Worm (Caenorhabditis elegans) whole organism, L1 larva: ENCODE measurements around the gene Y53G8AL.4.
A peak's percentile ranks its signal among the peaks of the same experiment; 100 is the strongest.
"Not testable (repeated sequence)": the region's sequence is repeated elsewhere in the genome, so short reads cannot be mapped to it uniquely, and the experiment has no call there.

Experiments
- C04F5.9 ChIP-seq: sonication (generic microtip); optimal IDR thresholded peaks from 2 replicates; lab custom pipeline; 2016; ENCODE audit warnings: missing genetic modification characterization, missing compliant biosample characterization
- C16A3.4 ChIP-seq: fragments of 150-350 bp; optimal IDR thresholded peaks from 2 replicates; lab custom pipeline; 2014; ENCODE audit warnings: missing biosample characterization, missing genetic modification characterization
- F16B12.6 ChIP-seq: fragments of 150-350 bp; optimal IDR thresholded peaks from 2 replicates; lab custom pipeline; 2014; ENCODE audit warnings: missing biosample characterization, missing genetic modification characterization
- aly-2 ChIP-seq: fragments of 150-350 bp; optimal IDR thresholded peaks from 2 replicates; lab custom pipeline; 2014; ENCODE audit warnings: missing biosample characterization, missing genetic modification characterization
- ceh-63 ChIP-seq: fragments of 200-800 bp; sonication (Bioruptor generic); optimal IDR thresholded peaks from 2 replicates; lab custom pipeline; 2018; ENCODE audit warnings: mild to moderate bottlenecking, missing genetic modification characterization, missing compliant biosample characterization
- ceh-8 ChIP-seq: fragments of 200-800 bp; sonication (Bioruptor generic); optimal IDR thresholded peaks from 2 replicates; lab custom pipeline; 2018; ENCODE audit warnings: mild to moderate bottlenecking, missing genetic modification characterization, moderate library complexity, missing compliant biosample characterization
- ces-1 ChIP-seq: fragments of 150-350 bp; optimal IDR thresholded peaks from 2 replicates; lab custom pipeline; 2014; ENCODE audit warnings: missing biosample characterization, missing genetic modification reagents, missing genetic modification characterization
- dpl-1 ChIP-seq, 3 experiments: fragments of 150-350 bp in 2 of 3; sonication (generic microtip) in 1 of 3; optimal IDR thresholded peaks; 2 replicates each; lab custom pipeline; 2014 to 2017; ENCODE audit warnings: missing biosample characterization in 3 of 3, missing genetic modification characterization in 3 of 3, missing genetic modification reagents in 3 of 3
- efl-1 ChIP-seq, 4 experiments: fragments of 150-350 bp; optimal IDR thresholded peaks in 3 of 4; peaks in 1 of 4; 1 replicate in 1 of 4; 2 replicates in 3 of 4; lab custom pipeline; 2014; ENCODE audit warnings: missing biosample characterization in 2 of 4, missing genetic modification characterization in 2 of 4, missing genetic modification reagents in 2 of 4
- efl-3 ChIP-seq: fragments of 200-800 bp; sonication (Bioruptor generic); optimal IDR thresholded peaks from 2 replicates; lab custom pipeline; 2018; ENCODE audit warnings: mild to moderate bottlenecking, missing genetic modification characterization, missing compliant biosample characterization
- fkh-8 ChIP-seq: sonication (generic microtip); optimal IDR thresholded peaks from 2 replicates; lab custom pipeline; 2016; ENCODE audit warnings: mild to moderate bottlenecking, missing genetic modification characterization, missing compliant biosample characterization
- fos-1 ChIP-seq: fragments of 150-350 bp; optimal IDR thresholded peaks from 2 replicates; lab custom pipeline; 2014; ENCODE audit warnings: missing biosample characterization, missing genetic modification characterization
- hlh-17 ChIP-seq: fragments of 200-800 bp; sonication (Bioruptor generic); optimal IDR thresholded peaks from 2 replicates; lab custom pipeline; 2018; ENCODE audit warnings: missing genetic modification characterization, mild to moderate bottlenecking, missing compliant biosample characterization, moderate library complexity, borderline replicate concordance
- hpl-2 ChIP-seq: fragments of 150-350 bp; optimal IDR thresholded peaks from 2 replicates; lab custom pipeline; 2014; ENCODE audit warnings: missing biosample characterization, missing genetic modification reagents, missing genetic modification characterization
- irx-1 ChIP-seq: sonication (generic microtip); optimal IDR thresholded peaks from 2 replicates; lab custom pipeline; 2016; ENCODE audit warnings: missing genetic modification characterization, missing compliant biosample characterization
- lin-13 ChIP-seq: fragments of 150-350 bp; optimal IDR thresholded peaks from 2 replicates; lab custom pipeline; 2014; ENCODE audit warnings: missing biosample characterization, missing genetic modification reagents, missing genetic modification characterization
- lin-35 ChIP-seq, 2 experiments: fragments of 150-350 bp; optimal IDR thresholded peaks; 2 replicates each; lab custom pipeline; 2014; ENCODE audit warnings: missing biosample characterization in 2 of 2, missing genetic modification characterization in 2 of 2, missing genetic modification reagents in 2 of 2
- lin-39 ChIP-seq: fragments of 150-350 bp; optimal IDR thresholded peaks from 2 replicates; lab custom pipeline; 2014; ENCODE audit warnings: missing biosample characterization, missing genetic modification reagents, missing genetic modification characterization
- lir-3 ChIP-seq: sonication (generic microtip); optimal IDR thresholded peaks from 2 replicates; lab custom pipeline; 2016; ENCODE audit warnings: mild to moderate bottlenecking, missing genetic modification characterization, moderate library complexity, missing compliant biosample characterization; ENCODE audit not compliant: poor library complexity
- lsy-2 ChIP-seq, 2 experiments: fragments of 150-350 bp; optimal IDR thresholded peaks; 2 replicates each; lab custom pipeline; 2014; ENCODE audit warnings: missing biosample characterization in 2 of 2, missing genetic modification characterization in 2 of 2
- mdl-1 ChIP-seq, 2 experiments: fragments of 150-350 bp; optimal IDR thresholded peaks; 2 replicates each; lab custom pipeline; 2014 to 2017; ENCODE audit warnings: missing biosample characterization in 2 of 2, missing genetic modification characterization in 2 of 2, inconsistent platforms in 1 of 2
- mef-2 ChIP-seq: fragments of 150-350 bp; optimal IDR thresholded peaks from 2 replicates; lab custom pipeline; 2014; ENCODE audit warnings: missing biosample characterization, missing genetic modification characterization
- nhr-11 ChIP-seq: fragments of 150-350 bp; optimal IDR thresholded peaks from 2 replicates; lab custom pipeline; 2014; ENCODE audit warnings: missing biosample characterization, missing genetic modification characterization
- nhr-19 ChIP-seq: fragments of 200-800 bp; sonication (Bioruptor generic); conservative IDR thresholded peaks from 2 replicates; pipeline ENCODE4 v1.3.6; 2022; ENCODE audit warnings: missing genetic modification characterization, missing compliant biosample characterization
- nhr-20 ChIP-seq: sonication (generic microtip); optimal IDR thresholded peaks from 2 replicates; lab custom pipeline; 2016; ENCODE audit warnings: mild to moderate bottlenecking, missing genetic modification characterization, missing compliant biosample characterization
- nhr-237 ChIP-seq: fragments of 150-350 bp; optimal IDR thresholded peaks from 2 replicates; lab custom pipeline; 2014; ENCODE audit warnings: missing biosample characterization, missing genetic modification characterization
- nhr-71 ChIP-seq: sonication (generic microtip); optimal IDR thresholded peaks from 2 replicates; lab custom pipeline; 2016; ENCODE audit warnings: mild to moderate bottlenecking, missing genetic modification characterization, moderate library complexity, missing compliant biosample characterization
- nhr-77 ChIP-seq: fragments of 150-350 bp; optimal IDR thresholded peaks from 2 replicates; lab custom pipeline; 2014; ENCODE audit warnings: missing biosample characterization, missing genetic modification characterization
- nhr-84 ChIP-seq: sonication (generic microtip); optimal IDR thresholded peaks from 2 replicates; lab custom pipeline; 2017; ENCODE audit warnings: missing biosample characterization, missing genetic modification characterization
- nhr-85 ChIP-seq: sonication (generic microtip); peaks from one replicate; lab custom pipeline; 2016; ENCODE audit warnings: missing genetic modification characterization, inconsistent platforms, missing compliant biosample characterization
- nhr-90 ChIP-seq: sonication (generic microtip); optimal IDR thresholded peaks from 2 replicates; lab custom pipeline; 2016; ENCODE audit warnings: mild to moderate bottlenecking, missing genetic modification characterization, missing compliant biosample characterization; ENCODE audit not compliant: poor library complexity
- pax-3 ChIP-seq: fragments of 200-800 bp; sonication (Bioruptor generic); optimal IDR thresholded peaks from 2 replicates; lab custom pipeline; 2018; ENCODE audit warnings: mild to moderate bottlenecking, missing genetic modification characterization, moderate library complexity, missing compliant biosample characterization
- pqm-1 ChIP-seq: sonication (generic microtip); optimal IDR thresholded peaks from 3 replicates; lab custom pipeline; 2017; ENCODE audit warnings: missing biosample characterization, missing genetic modification characterization
- snpc-4 ChIP-seq: fragments of 150-350 bp; optimal IDR thresholded peaks from 2 replicates; lab custom pipeline; 2014; ENCODE audit warnings: missing biosample characterization, missing genetic modification characterization
- swsn-7 ChIP-seq: sonication (generic microtip); optimal IDR thresholded peaks from 2 replicates; lab custom pipeline; 2016; ENCODE audit warnings: missing genetic modification characterization, missing compliant biosample characterization
- tbx-2 ChIP-seq: sonication (generic microtip); optimal IDR thresholded peaks from 2 replicates; lab custom pipeline; 2016; ENCODE audit warnings: missing genetic modification characterization, missing compliant biosample characterization
- unc-30 ChIP-seq: sonication (generic microtip); optimal IDR thresholded peaks from 2 replicates; lab custom pipeline; 2017; ENCODE audit warnings: missing biosample characterization, missing genetic modification characterization
- unc-86 ChIP-seq: sonication (generic microtip); optimal IDR thresholded peaks from 2 replicates; lab custom pipeline; 2016; ENCODE audit warnings: missing genetic modification characterization, missing compliant biosample characterization
- zag-1 ChIP-seq: fragments of 150-350 bp; optimal IDR thresholded peaks from 2 replicates; lab custom pipeline; 2014; ENCODE audit warnings: missing biosample characterization, missing genetic modification characterization

Gene Y53G8AL.4

DNA sequence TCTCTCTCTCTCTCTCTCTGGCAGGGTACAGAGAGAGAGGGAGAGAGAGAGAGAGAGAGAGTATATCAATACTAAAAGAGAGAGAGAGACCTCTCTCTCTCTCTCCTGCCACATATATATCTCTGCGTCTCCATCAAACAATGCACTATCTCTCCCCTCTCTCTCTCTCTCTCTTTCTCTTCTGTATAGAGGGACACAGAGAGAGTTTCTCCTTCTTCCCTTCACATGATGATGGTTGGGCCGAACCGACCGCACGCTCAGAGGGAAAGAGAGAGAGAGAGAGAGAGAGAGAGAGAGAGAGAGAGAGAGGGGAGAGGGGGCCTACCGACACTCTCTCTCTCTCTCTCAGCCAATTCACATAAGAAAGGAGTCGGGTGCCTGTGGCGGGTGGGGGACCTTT, 21.2 kb upstream of the Y53G8AL.4 start (continued):
- TF ChIP-seq mdl-1 (tag; optimal IDR thresholded peaks at IDR 0.05; lab: Kevin White, UChicago) = peak in 1 of 2 experiments; percentile 22
- peak; percentile 12 for TF ChIP-seq lin-39 (tag; lab: Kevin White, UChicago)
- TF ChIP-seq tbx-2 (tag; lab: Kevin White, UChicago) = peak; percentile 78
- TF ChIP-seq nhr-85 = peak; percentile 98
- TF ChIP-seq nhr-71 (tag; lab: Kevin White, UChicago) = peak; percentile 90
- no peak for TF ChIP-seq aly-2
- TF ChIP-seq irx-1 (tag; lab: Kevin White, UChicago) = peak; percentile 36
- TF ChIP-seq mef-2 = no peak
- TF ChIP-seq C16A3.4 = peak; percentile 24
- peak; percentile 54 to 70 for TF ChIP-seq lin-35 (GFP tag; optimal IDR thresholded peaks at IDR 0.05; lab: Kevin White, UChicago)
- peak; percentile 84 for TF ChIP-seq nhr-90
- TF ChIP-seq nhr-84 (tag; lab: Kevin White, UChicago) = no peak
- peak; percentile 33 for TF ChIP-seq unc-86 (tag; lab: Kevin White, UChicago)
- TF ChIP-seq fos-1 (tag; lab: Kevin White, UChicago) = no peak
- TF ChIP-seq swsn-7 (tag; lab: Kevin White, UChicago) = peak; percentile 78
- TF ChIP-seq nhr-19 = peak; percentile 67

DNA sequence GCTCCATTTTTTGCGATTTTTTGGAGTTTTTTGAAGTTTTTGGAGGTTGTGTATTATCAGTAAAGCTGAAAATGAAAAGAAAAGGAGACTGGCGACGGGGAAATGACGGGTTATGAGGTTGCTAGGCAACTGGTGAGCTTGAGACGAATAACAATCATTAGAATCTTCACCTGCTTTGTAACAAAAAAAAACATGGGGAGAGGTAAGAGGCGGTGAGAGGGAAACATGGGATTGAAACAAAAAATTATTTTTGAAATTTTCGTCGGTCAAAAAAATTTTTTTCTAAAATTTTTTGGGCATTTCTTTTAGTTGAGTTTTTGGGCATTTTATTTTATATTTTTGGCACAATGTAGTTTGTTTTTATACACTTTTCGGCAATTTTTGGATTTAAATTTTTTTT, 16.2 kb upstream of the Y53G8AL.4 start, which contains the start of gene Y53G8AM.7:
Y53G8AM.7 (minus strand) TSS at position 101 of the 400 bp plus-strand sequence.
- TF ChIP-seq tbx-2 (tag; lab: Kevin White, UChicago) (no peak), efl-1 (optimal IDR thresholded peaks at IDR 0.05; lab: Kevin White, UChicago) (no peak), efl-1 (GFP tag; optimal IDR thresholded peaks at IDR 0.05 in 1 of 2; lab: Kevin White, UChicago) (peak in 1 of 2 experiments; percentile 17), fkh-8 (tag; lab: Kevin White, UChicago) (peak; percentile 14)
- TF ChIP-seq, all 84 proteins: peak for 2

DNA sequence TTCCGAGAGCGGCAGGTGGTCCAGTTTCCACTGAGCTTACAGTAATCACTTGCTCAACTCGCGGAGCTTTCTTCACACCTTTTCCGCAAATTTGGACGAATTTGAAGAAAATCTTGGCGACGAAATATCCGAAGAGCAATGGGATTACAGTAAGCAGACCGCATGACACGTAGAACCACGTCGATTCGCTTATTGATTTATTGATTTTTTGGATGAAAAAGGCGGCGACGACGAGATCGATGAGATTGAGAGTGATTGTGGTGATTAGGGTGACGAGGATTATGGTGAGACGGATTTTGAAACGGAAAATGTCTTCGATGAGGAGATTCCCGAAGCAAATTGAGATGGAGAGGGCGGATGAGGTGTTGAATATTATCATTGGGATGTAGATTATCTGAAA, 13.2 kb upstream of the Y53G8AL.4 start:
- TF ChIP-seq lin-39 (tag; lab: Kevin White, UChicago) (no peak), irx-1 (tag; lab: Kevin White, UChicago) (no peak), F16B12.6 (tag; lab: Kevin White, UChicago) (no peak), dpl-1 (GFP tag; optimal IDR thresholded peaks at IDR 0.05; lab: Kevin White, UChicago) (no peak), mef-2 (no peak), hlh-17 (GFP tag; lab: Kevin White, UChicago) (no peak), zag-1 (tag; lab: Kevin White, UChicago) (no peak), pax-3 (no peak), snpc-4 (tag; lab: Kevin White, UChicago) (no peak), lin-35 (GFP tag; optimal IDR thresholded peaks at IDR 0.05; lab: Kevin White, UChicago) (no peak)
- TF ChIP-seq, all 84 proteins: peak for 0

DNA sequence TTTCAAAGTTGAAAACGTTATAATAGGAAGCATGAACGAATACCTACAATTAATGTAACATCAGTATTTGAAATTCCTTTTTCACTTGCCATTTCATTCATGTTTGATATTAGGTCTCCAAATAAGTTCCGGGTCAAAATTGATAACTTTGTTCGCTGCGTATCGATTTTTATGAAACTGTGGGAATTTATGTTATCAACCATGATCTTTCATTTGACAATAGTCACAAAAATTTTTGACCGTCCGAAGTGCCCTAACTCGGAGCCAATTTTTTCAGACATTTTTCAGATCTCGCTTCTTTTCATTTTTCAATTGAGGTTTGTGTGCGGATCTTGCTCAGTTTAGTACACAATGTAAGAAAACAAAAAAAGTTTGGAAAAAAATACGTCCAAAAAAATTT, 9.2 kb upstream of the Y53G8AL.4 start, which contains the start of gene Y53G8AM.6:
Y53G8AM.6 (minus strand) TSS at position 101 of the 400 bp plus-strand sequence.
- TF ChIP-seq hpl-2; lir-3 (tag; lab: Kevin White, UChicago); pqm-1: not testable (repeated sequence)

DNA sequence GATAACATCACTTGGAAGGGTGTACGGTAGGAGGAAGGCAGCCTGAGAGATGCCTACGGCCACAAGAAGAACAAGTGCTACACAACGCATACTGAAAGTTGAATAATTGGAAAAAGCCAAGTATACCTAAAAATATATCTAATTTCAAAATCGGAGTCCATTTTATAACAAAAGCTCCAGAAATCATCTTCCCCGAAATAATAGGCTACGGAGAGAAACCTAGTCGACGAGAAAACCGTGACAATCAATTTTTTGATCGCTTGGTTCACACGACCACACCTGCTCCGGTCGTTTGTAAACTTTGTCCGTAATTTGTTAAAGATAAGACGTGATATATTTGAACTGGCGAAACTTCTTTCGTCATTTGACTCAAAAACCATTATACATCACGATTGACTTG, 7.9 kb upstream of the Y53G8AL.4 start, which contains the start of gene nspg-7.2:
nspg-7.2 (minus strand) TSS at position 101 of the 400 bp plus-strand sequence.
- no peak for TF ChIP-seq nhr-237 (tag; lab: Kevin White, UChicago)
- TF ChIP-seq pax-3 = no peak
- no peak for TF ChIP-seq lin-13 (GFP tag; lab: Kevin White, UChicago)
- no peak for TF ChIP-seq ceh-63 (GFP tag; lab: Kevin White, UChicago)
- TF ChIP-seq unc-30 (tag; lab: Kevin White, UChicago) = no peak
- no peak for TF ChIP-seq C04F5.9 (tag; lab: Kevin White, UChicago)
- no peak for TF ChIP-seq mdl-1 (tag; optimal IDR thresholded peaks at IDR 0.05; lab: Kevin White, UChicago)
- TF ChIP-seq aly-2 = no peak
- TF ChIP-seq ces-1 (GFP tag; lab: Kevin White, UChicago) = no peak
- no peak for TF ChIP-seq ceh-8 (GFP tag; lab: Kevin White, UChicago)
- no peak for TF ChIP-seq nhr-77 (tag; lab: Kevin White, UChicago)
- TF ChIP-seq C16A3.4 = no peak
- TF ChIP-seq lsy-2 (tag; optimal IDR thresholded peaks at IDR 0.05; lab: Kevin White, UChicago) = no peak
- no peak for TF ChIP-seq nhr-20 (tag; lab: Kevin White, UChicago)
- no peak for TF ChIP-seq efl-3
- TF ChIP-seq F16B12.6 (tag; lab: Kevin White, UChicago) = no peak
- no peak for TF ChIP-seq nhr-11 (tag; lab: Kevin White, UChicago)
